Worm (Caenorhabditis elegans) whole organism, L4 larva: ENCODE measurements around the gene tpp-2.

ENCODE experiments used
- F10B5.3 ChIP-seq: sonication (generic microtip); optimal IDR thresholded peaks from 2 replicates; lab custom pipeline; 2016; ENCODE audit warnings: mild to moderate bottlenecking, missing genetic modification characterization, missing compliant biosample characterization
- F44E2.7 ChIP-seq: fragments of 200-800 bp; sonication (Bioruptor generic); IDR thresholded peaks from 2 replicates; pipeline ENCODE4 v2.1.2; 2022; ENCODE audit warnings: missing genetic modification characterization, missing compliant biosample characterization
- Y105C5A.15 ChIP-seq: fragments of 200-800 bp; sonication (Bioruptor generic); IDR thresholded peaks from 2 replicates; pipeline ENCODE4 v1.3.6; 2022; ENCODE audit warnings: missing genetic modification characterization, missing compliant biosample characterization
- Y48G9A.11 ChIP-seq: fragments of 200-800 bp; sonication (Bioruptor generic); IDR thresholded peaks from 2 replicates; pipeline ENCODE4 v1.3.6; 2022; ENCODE audit warnings: missing genetic modification reagents, missing genetic modification characterization, missing compliant biosample characterization
- Y75B8A.6 ChIP-seq: fragments of 200-800 bp; sonication (Bioruptor generic); IDR thresholded peaks from 2 replicates; pipeline ENCODE4 v1.3.6; 2022; ENCODE audit warnings: missing genetic modification reagents, missing genetic modification characterization, missing compliant biosample characterization
- ceh-44 ChIP-seq: fragments of 200-800 bp; sonication (Bioruptor generic); IDR thresholded peaks from 2 replicates; pipeline ENCODE4 v1.3.6; 2022; ENCODE audit warnings: missing genetic modification reagents, missing genetic modification characterization, missing compliant biosample characterization
- ceh-82 ChIP-seq: sonication (generic microtip); optimal IDR thresholded peaks from 2 replicates; lab custom pipeline; 2017; ENCODE audit warnings: missing biosample characterization, missing genetic modification characterization
- daf-16 ChIP-seq, 3 experiments: sonication (generic microtip); optimal IDR thresholded peaks; 2 replicates each; lab custom pipeline; 2016 to 2017; ENCODE audit warnings: missing genetic modification characterization in 3 of 3, missing genetic modification reagents in 3 of 3, mild to moderate bottlenecking in 2 of 3, missing compliant biosample characterization in 2 of 3, missing biosample characterization in 1 of 3, moderate library complexity in 1 of 3
- daf-19 ChIP-seq: fragments of 200-800 bp; sonication (Bioruptor generic); conservative IDR thresholded peaks from 2 replicates; pipeline ENCODE4 v1.3.6; 2022; ENCODE audit warnings: missing genetic modification characterization, missing compliant biosample characterization
- dmd-6 ChIP-seq: fragments of 200-800 bp; sonication (Bioruptor generic); IDR thresholded peaks from 2 replicates; pipeline ENCODE4 v1.3.6; 2022; ENCODE audit warnings: missing genetic modification reagents, missing genetic modification characterization, missing compliant biosample characterization
- dmd-8 ChIP-seq: fragments of 200-800 bp; sonication (Bioruptor generic); IDR thresholded peaks from 2 replicates; pipeline ENCODE4 v1.3.6; 2022; ENCODE audit warnings: missing genetic modification characterization, missing compliant biosample characterization
- dmd-9 ChIP-seq: fragments of 200-800 bp; sonication (Bioruptor generic); IDR thresholded peaks from 2 replicates; pipeline ENCODE4 v1.3.6; 2022; ENCODE audit warnings: missing genetic modification reagents, missing genetic modification characterization, missing compliant biosample characterization
- duxl-1 ChIP-seq: sonication (generic microtip); optimal IDR thresholded peaks from 2 replicates; lab custom pipeline; 2016; ENCODE audit warnings: mild to moderate bottlenecking, missing genetic modification characterization, moderate library complexity, missing compliant biosample characterization; ENCODE audit not compliant: poor library complexity
- dve-1 ChIP-seq: sonication (generic microtip); optimal IDR thresholded peaks from 2 replicates; lab custom pipeline; 2017; ENCODE audit warnings: antibody characterized with exemption, mild to moderate bottlenecking, missing genetic modification characterization, missing compliant biosample characterization; ENCODE audit not compliant: insufficient read depth
- fkh-10 ChIP-seq: fragments of 150-350 bp; optimal IDR thresholded peaks from 2 replicates; lab custom pipeline; 2014; ENCODE audit warnings: missing biosample characterization, missing genetic modification reagents, missing genetic modification characterization
- gei-8 ChIP-seq: fragments of 200-800 bp; sonication (Bioruptor generic); optimal IDR thresholded peaks from 2 replicates; lab custom pipeline; 2018; ENCODE audit warnings: mild to moderate bottlenecking, missing genetic modification characterization, missing compliant biosample characterization
- hlh-11 ChIP-seq: fragments of 200-800 bp; sonication (Bioruptor generic); optimal IDR thresholded peaks from 2 replicates; lab custom pipeline; 2018; ENCODE audit warnings: mild to moderate bottlenecking, missing genetic modification characterization, missing compliant biosample characterization
- hlh-30 ChIP-seq: sonication (generic microtip); optimal IDR thresholded peaks from 2 replicates; lab custom pipeline; 2017; ENCODE audit warnings: antibody characterized with exemption, mild to moderate bottlenecking, missing genetic modification characterization, missing compliant biosample characterization; ENCODE audit not compliant: insufficient read depth
- lim-7 ChIP-seq: fragments of 200-800 bp; sonication (Bioruptor generic); IDR thresholded peaks from 2 replicates; pipeline ENCODE4 v1.3.6; 2022; ENCODE audit warnings: missing genetic modification characterization, missing compliant biosample characterization
- lin-1 ChIP-seq: fragments of 200-800 bp; sonication (Bioruptor generic); IDR thresholded peaks from 2 replicates; pipeline ENCODE4 v1.3.6; 2022; ENCODE audit warnings: missing genetic modification reagents, missing genetic modification characterization, missing compliant biosample characterization
- lin-13 ChIP-seq: fragments of 150-350 bp; optimal IDR thresholded peaks from 2 replicates; lab custom pipeline; 2014; ENCODE audit warnings: missing biosample characterization, missing genetic modification reagents, missing genetic modification characterization
- lin-29 ChIP-seq: fragments of 200-800 bp; sonication (Bioruptor generic); IDR thresholded peaks from 2 replicates; pipeline ENCODE4 v1.3.6; 2022; ENCODE audit warnings: missing genetic modification reagents, missing genetic modification characterization, missing compliant biosample characterization
- lin-38 ChIP-seq: fragments of 200-800 bp; sonication (Bioruptor generic); IDR thresholded peaks from 2 replicates; pipeline ENCODE4 v1.3.6; 2022; ENCODE audit warnings: missing genetic modification reagents, missing genetic modification characterization, missing compliant biosample characterization
- lsy-2 ChIP-seq, 2 experiments: fragments of 150-350 bp in 1 of 2; sonication (generic microtip) in 1 of 2; optimal IDR thresholded peaks; 2 replicates each; lab custom pipeline; 2014 to 2017; ENCODE audit warnings: missing biosample characterization in 2 of 2, missing genetic modification characterization in 2 of 2
- madf-9 ChIP-seq: fragments of 200-800 bp; sonication (Bioruptor generic); conservative IDR thresholded peaks from 2 replicates; pipeline ENCODE4 v1.3.6; 2022; ENCODE audit warnings: missing genetic modification reagents, missing genetic modification characterization, missing compliant biosample characterization
- mdl-1 ChIP-seq, 2 experiments: fragments of 150-350 bp in 1 of 2; sonication (generic microtip) in 1 of 2; optimal IDR thresholded peaks; 2 replicates each; lab custom pipeline; 2014 to 2017; ENCODE audit warnings: missing biosample characterization in 2 of 2, missing genetic modification characterization in 2 of 2
- mdt-29 ChIP-seq: fragments of 200-800 bp; sonication (Bioruptor generic); IDR thresholded peaks from 2 replicates; pipeline ENCODE4 v1.3.6; 2022; ENCODE audit warnings: missing genetic modification reagents, missing genetic modification characterization, missing compliant biosample characterization
- mes-2 ChIP-seq: sonication (generic microtip); optimal IDR thresholded peaks from 2 replicates; lab custom pipeline; 2016; ENCODE audit warnings: missing genotype, mild to moderate bottlenecking, missing genetic modification characterization, missing compliant biosample characterization; ENCODE audit not compliant: poor library complexity, severe bottlenecking
- mxl-2 ChIP-seq: fragments of 200-800 bp; sonication (Bioruptor generic); conservative IDR thresholded peaks from 2 replicates; pipeline ENCODE4 v1.3.6; 2022; ENCODE audit warnings: missing genetic modification reagents, missing genetic modification characterization, missing compliant biosample characterization
- mxl-3 ChIP-seq: fragments of 200-800 bp; sonication (Bioruptor generic); optimal IDR thresholded peaks from 2 replicates; lab custom pipeline; 2018; ENCODE audit warnings: mild to moderate bottlenecking, missing genetic modification characterization, missing compliant biosample characterization
- nhr-10 ChIP-seq: fragments of 150-350 bp; optimal IDR thresholded peaks from 2 replicates; lab custom pipeline; 2014; ENCODE audit warnings: missing biosample characterization, missing genetic modification characterization
- nhr-11 ChIP-seq: fragments of 150-350 bp; optimal IDR thresholded peaks from 2 replicates; lab custom pipeline; 2014; ENCODE audit warnings: missing biosample characterization, missing genetic modification characterization
- nhr-28 ChIP-seq: fragments of 150-350 bp; optimal IDR thresholded peaks from 2 replicates; lab custom pipeline; 2014; ENCODE audit warnings: missing biosample characterization, missing genetic modification characterization
- nhr-41 ChIP-seq: fragments of 200-800 bp; sonication (Bioruptor generic); IDR thresholded peaks from 2 replicates; pipeline ENCODE4 v1.3.6; 2022; ENCODE audit warnings: missing genetic modification reagents, missing genetic modification characterization, missing compliant biosample characterization
- nhr-6 ChIP-seq: fragments of 150-350 bp; optimal IDR thresholded peaks from 2 replicates; lab custom pipeline; 2014; ENCODE audit warnings: missing biosample characterization, missing genetic modification characterization
- nhr-76 ChIP-seq: fragments of 150-350 bp; optimal IDR thresholded peaks from 2 replicates; lab custom pipeline; 2014; ENCODE audit warnings: missing biosample characterization, missing genetic modification characterization
- pha-4 ChIP-seq, 2 experiments: fragments of 150-350 bp in 1 of 2; fragments of 200-800 bp in 1 of 2; sonication (Bioruptor generic) in 1 of 2; IDR thresholded peaks in 1 of 2; optimal IDR thresholded peaks in 1 of 2; 2 replicates each; pipeline versions ENCODE4 v1.3.6 to Lab custom; 2014 to 2022; ENCODE audit warnings: missing genetic modification characterization in 2 of 2, missing genetic modification reagents in 2 of 2, missing biosample characterization in 1 of 2, missing compliant biosample characterization in 1 of 2
- php-3 ChIP-seq: fragments of 200-800 bp; sonication (Bioruptor generic); IDR thresholded peaks from 2 replicates; pipeline ENCODE4 v1.3.6; 2022; ENCODE audit warnings: missing genetic modification reagents, missing genetic modification characterization, missing compliant biosample characterization
- pqm-1 ChIP-seq: sonication (generic microtip); optimal IDR thresholded peaks from 2 replicates; lab custom pipeline; 2017; ENCODE audit warnings: missing biosample characterization, missing genetic modification characterization
- saeg-2 ChIP-seq: fragments of 200-800 bp; sonication (Bioruptor generic); IDR thresholded peaks from 2 replicates; pipeline ENCODE4 v1.3.6; 2022; ENCODE audit warnings: missing genetic modification reagents, missing genetic modification characterization, missing compliant biosample characterization
- sdz-12 ChIP-seq: fragments of 200-800 bp; sonication (Bioruptor generic); optimal IDR thresholded peaks from 2 replicates; lab custom pipeline; 2018; ENCODE audit warnings: mild to moderate bottlenecking, missing genetic modification characterization, missing compliant biosample characterization
- set-16 ChIP-seq: fragments of 200-800 bp; sonication (Bioruptor generic); IDR thresholded peaks from 2 replicates; pipeline ENCODE4 v1.3.6; 2022; ENCODE audit warnings: missing genetic modification reagents, missing genetic modification characterization, missing compliant biosample characterization
- skn-1 ChIP-seq: fragments of 150-350 bp; optimal IDR thresholded peaks from 2 replicates; lab custom pipeline; 2014; ENCODE audit warnings: missing biosample characterization, missing genetic modification characterization
- tag-97 ChIP-seq: fragments of 200-800 bp; sonication (Bioruptor generic); IDR thresholded peaks from 2 replicates; pipeline ENCODE4 v1.3.6; 2022; ENCODE audit warnings: missing genetic modification characterization, missing compliant biosample characterization
- unc-130 ChIP-seq: sonication (generic microtip); optimal IDR thresholded peaks from 2 replicates; lab custom pipeline; 2016; ENCODE audit warnings: missing genetic modification reagents, missing genetic modification characterization, missing compliant biosample characterization
- vab-7 ChIP-seq: fragments of 200-800 bp; sonication (Bioruptor generic); IDR thresholded peaks from 2 replicates; pipeline ENCODE4 v1.3.6; 2022; ENCODE audit warnings: missing genetic modification reagents, missing genetic modification characterization, missing compliant biosample characterization
- zag-1 ChIP-seq: fragments of 150-350 bp; optimal IDR thresholded peaks from 2 replicates; lab custom pipeline; 2014; ENCODE audit warnings: missing biosample characterization, missing genetic modification characterization
- zfp-2 ChIP-seq: sonication (generic microtip); optimal IDR thresholded peaks from 2 replicates; lab custom pipeline; 2016; ENCODE audit warnings: mild to moderate bottlenecking, missing genetic modification characterization, missing compliant biosample characterization
- zip-2 ChIP-seq: fragments of 150-350 bp; optimal IDR thresholded peaks from 2 replicates; lab custom pipeline; 2014; ENCODE audit warnings: missing biosample characterization, missing genetic modification characterization

The tpp-2 gene

DNA sequence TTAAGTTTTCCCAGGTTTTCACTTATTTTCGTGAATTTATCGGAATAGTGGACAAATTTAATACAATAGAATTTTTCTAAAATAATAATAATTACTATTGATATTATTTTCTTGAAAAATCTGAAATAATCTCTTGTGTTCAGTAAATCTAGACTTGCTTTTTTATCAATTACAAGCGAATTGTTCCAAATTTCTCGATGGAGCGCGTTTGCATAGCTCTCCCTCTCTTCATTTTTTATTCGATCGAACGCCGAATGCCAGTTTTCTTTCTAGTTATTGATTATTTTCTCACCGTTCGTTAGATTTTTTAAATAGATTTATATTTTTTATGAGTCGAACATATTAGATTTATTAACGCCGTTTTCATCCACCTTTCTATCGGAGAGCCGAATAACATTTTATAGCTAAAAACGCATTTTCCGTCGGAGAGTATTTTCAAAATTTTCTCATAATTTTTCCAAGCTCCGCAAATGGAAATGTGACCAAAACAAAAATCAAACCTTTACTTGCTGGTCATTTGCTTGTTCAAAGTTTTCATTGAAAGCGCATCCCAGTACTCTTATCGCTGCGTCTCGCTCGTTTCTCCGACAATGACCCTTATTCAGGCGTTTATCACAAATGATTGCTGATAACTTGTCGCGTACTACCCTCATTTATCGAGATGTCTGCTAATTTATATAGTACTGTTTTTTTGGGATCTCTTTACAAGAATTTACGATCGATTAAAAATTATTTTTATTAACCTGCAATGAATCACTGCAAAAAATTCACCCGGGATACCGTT is 25.4 kb upstream of the tpp-2 start:
- no peak for TF ChIP-seq skn-1 (tag; lab: Kevin White, UChicago)
- no peak for TF ChIP-seq pha-4 (GFP tag; IDR thresholded peaks at IDR 0.05; lab: Robert Waterston, UW)
- TF ChIP-seq pha-4 (tag; optimal IDR thresholded peaks at IDR 0.05; lab: Kevin White, UChicago): no peak
- no peak for TF ChIP-seq set-16 (GFP tag; lab: Robert Waterston, UW)
- no peak for TF ChIP-seq F44E2.7 (GFP tag; lab: Robert Waterston, UW)
- no peak for TF ChIP-seq Y48G9A.11 (GFP tag; lab: Robert Waterston, UW)
- no peak for TF ChIP-seq lin-13 (GFP tag; lab: Kevin White, UChicago)
- no peak for TF ChIP-seq ceh-44
- TF ChIP-seq unc-130: no peak
- TF ChIP-seq hlh-11 (tag; lab: Kevin White, UChicago): peak; percentile 45
- peak in 1 of 2 experiments; percentile 59 for TF ChIP-seq lsy-2 (tag; optimal IDR thresholded peaks at IDR 0.05; lab: Kevin White, UChicago)
- TF ChIP-seq dmd-6: peak; percentile 44; the same call in 1 of the 2 replicates
- no peak for TF ChIP-seq mdl-1 (tag; optimal IDR thresholded peaks at IDR 0.05; lab: Kevin White, UChicago)
- no peak for TF ChIP-seq daf-19 (GFP tag; lab: Robert Waterston, UW)
- no peak for TF ChIP-seq tag-97 (GFP tag; lab: Robert Waterston, UW)
- TF ChIP-seq fkh-10 (GFP tag; lab: Kevin White, UChicago): no peak
- no peak for TF ChIP-seq saeg-2
- TF ChIP-seq nhr-76 (tag; lab: Kevin White, UChicago): no peak
- TF ChIP-seq madf-9 (GFP tag; lab: Robert Waterston, UW): no peak
- TF ChIP-seq mxl-2: no peak
- TF ChIP-seq nhr-28 (tag; lab: Kevin White, UChicago): peak; percentile 16
- no peak for TF ChIP-seq sdz-12 (GFP tag; lab: Kevin White, UChicago)
- no peak for TF ChIP-seq nhr-11 (tag; lab: Kevin White, UChicago)
- no peak for TF ChIP-seq mxl-3 (GFP tag; lab: Kevin White, UChicago)
- no peak for TF ChIP-seq vab-7 (GFP tag; lab: Robert Waterston, UW)
- TF ChIP-seq duxl-1 (tag; lab: Kevin White, UChicago): no peak
- TF ChIP-seq lim-7 (GFP tag; lab: Robert Waterston, UW): no peak
- TF ChIP-seq dmd-9: no peak
- TF ChIP-seq Y75B8A.6 (GFP tag; lab: Robert Waterston, UW): no peak
- no peak for TF ChIP-seq zip-2 (tag; lab: Kevin White, UChicago)
- TF ChIP-seq mes-2 (tag; lab: Kevin White, UChicago): peak; percentile 35
- TF ChIP-seq nhr-41: no peak
- TF ChIP-seq php-3 (GFP tag; lab: Robert Waterston, UW): peak; percentile 75
- TF ChIP-seq lin-1 (GFP tag; lab: Robert Waterston, UW): no peak
- TF ChIP-seq ceh-82 (tag; lab: Kevin White, UChicago): no peak
- TF ChIP-seq mdt-29 (GFP tag; lab: Robert Waterston, UW): no peak
- TF ChIP-seq lin-29 (GFP tag; lab: Robert Waterston, UW): no peak
- TF ChIP-seq lin-38 (GFP tag; lab: Robert Waterston, UW): peak; percentile 94
- no peak for TF ChIP-seq F10B5.3 (tag; lab: Kevin White, UChicago)
- TF ChIP-seq zag-1 (tag; lab: Kevin White, UChicago): no peak
- no peak for TF ChIP-seq gei-8 (GFP tag; lab: Kevin White, UChicago)
- no peak for TF ChIP-seq nhr-6 (tag; lab: Kevin White, UChicago)
- no peak for TF ChIP-seq zfp-2 (tag; lab: Kevin White, UChicago)
- no peak for TF ChIP-seq nhr-10 (tag; lab: Kevin White, UChicago)
- TF ChIP-seq dve-1 (tag; lab: Kevin White, UChicago): no peak
- TF ChIP-seq hlh-30 (tag; lab: Kevin White, UChicago): no peak
- no peak for TF ChIP-seq dmd-8
- TF ChIP-seq pqm-1 (tag; lab: Kevin White, UChicago): peak; percentile 90
- TF ChIP-seq Y105C5A.15 (GFP tag; lab: Robert Waterston, UW): no peak
- no peak for TF ChIP-seq daf-16 (GFP tag; optimal IDR thresholded peaks at IDR 0.05; lab: Kevin White, UChicago)
- peak; percentile 43 for TF ChIP-seq daf-16 (tag; optimal IDR thresholded peaks at IDR 0.05; lab: Kevin White, UChicago)
